Fruit fly (Drosophila melanogaster): ENCODE data around the gene wts.

wts gene

dm6 chr3R:30806490-30807195 lies at the start of gene wts, which contains the start of gene dj-1beta:
TSS of gene wts (minus strand) at chr3R:30806619.
TSS of gene dj-1beta (plus strand) at chr3R:30807117.
- TF ChIP-seq CG17806 (tag; optimal IDR thresholded peaks at IDR 0.05) (no peak), CG14655 (GFP tag; optimal IDR thresholded peaks at IDR 0.05) (no peak), CG4496 (GFP tag; IDR thresholded peaks at IDR 0.05) (no peak)

DNA sequence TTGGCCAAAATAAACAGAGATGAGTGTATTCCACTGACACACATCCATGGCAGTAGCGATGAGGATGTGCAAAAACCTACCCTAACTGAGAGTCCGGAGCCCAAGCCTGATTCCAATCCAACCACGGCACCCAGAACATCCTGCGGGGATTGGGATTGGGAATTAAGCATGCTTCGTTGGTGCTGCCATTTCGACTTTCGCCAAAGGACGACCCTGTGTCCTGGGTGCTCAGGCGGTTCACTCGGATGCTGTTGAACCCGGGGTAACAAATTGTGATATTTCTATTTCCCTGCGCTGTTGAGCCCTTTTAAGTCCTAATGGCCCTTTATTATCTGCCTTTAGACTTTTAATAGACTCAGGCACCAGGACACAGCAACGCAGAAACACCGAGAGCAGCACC lies 48.8 kb upstream of the wts start:
- no peak for TF ChIP-seq gl (tag; optimal IDR thresholded peaks at IDR 0.05)
- no peak for TF ChIP-seq Ets98B (GFP tag; IDR thresholded peaks at IDR 0.05)
- TF ChIP-seq fd96Ca (GFP tag; IDR thresholded peaks at IDR 0.05): no peak
- TF ChIP-seq CG34367 (tag; optimal IDR thresholded peaks at IDR 0.05): no peak
- no peak for TF ChIP-seq CG12605 (GFP tag; IDR thresholded peaks at IDR 0.05)
- no peak for TF ChIP-seq CG9948 (tag; optimal IDR thresholded peaks at IDR 0.05)
- no peak for TF ChIP-seq EcR (GFP tag; optimal IDR thresholded peaks at IDR 0.05)
- TF ChIP-seq CG32121 (GFP tag; IDR thresholded peaks at IDR 0.05): no peak
- TF ChIP-seq D1 (tag; optimal IDR thresholded peaks at IDR 0.05): no peak
- TF ChIP-seq CG17806 (tag; optimal IDR thresholded peaks at IDR 0.05): no peak
- no peak for TF ChIP-seq Snoo (tag; optimal IDR thresholded peaks at IDR 0.05)
- no peak for TF ChIP-seq CG13204 (GFP tag; optimal IDR thresholded peaks at IDR 0.05)
- no peak for TF ChIP-seq Pif1B (GFP tag; optimal IDR thresholded peaks at IDR 0.05)
- TF ChIP-seq CG4496 (GFP tag; IDR thresholded peaks at IDR 0.05): no peak

dm6 chr3R:30851843-30852365 lies 45.5 kb upstream of the wts start, which contains the start of gene tll:
TSS of gene tll (plus strand) at chr3R:30852315.
- TF ChIP-seq D1 (tag; optimal IDR thresholded peaks at IDR 0.05) (no peak), Snoo (tag; optimal IDR thresholded peaks at IDR 0.05) (no peak), CG8301 (tag; optimal IDR thresholded peaks at IDR 0.05) (no peak), Pif1A (GFP tag; optimal IDR thresholded peaks at IDR 0.05) (no peak), CG13204 (GFP tag; optimal IDR thresholded peaks at IDR 0.05) (no peak), CG15710 (tag; optimal IDR thresholded peaks at IDR 0.05) (no peak), gl (tag; optimal IDR thresholded peaks at IDR 0.05) (no peak), CG12605 (GFP tag; IDR thresholded peaks at IDR 0.05) (no peak), CG17806 (tag; optimal IDR thresholded peaks at IDR 0.05) (no peak), Pif1B (GFP tag; optimal IDR thresholded peaks at IDR 0.05) (no peak), CG32121 (GFP tag; IDR thresholded peaks at IDR 0.05) (no peak), CG14655 (GFP tag; optimal IDR thresholded peaks at IDR 0.05) (no peak), CG8159 (tag; optimal IDR thresholded peaks at IDR 0.05) (no peak)

DNA sequence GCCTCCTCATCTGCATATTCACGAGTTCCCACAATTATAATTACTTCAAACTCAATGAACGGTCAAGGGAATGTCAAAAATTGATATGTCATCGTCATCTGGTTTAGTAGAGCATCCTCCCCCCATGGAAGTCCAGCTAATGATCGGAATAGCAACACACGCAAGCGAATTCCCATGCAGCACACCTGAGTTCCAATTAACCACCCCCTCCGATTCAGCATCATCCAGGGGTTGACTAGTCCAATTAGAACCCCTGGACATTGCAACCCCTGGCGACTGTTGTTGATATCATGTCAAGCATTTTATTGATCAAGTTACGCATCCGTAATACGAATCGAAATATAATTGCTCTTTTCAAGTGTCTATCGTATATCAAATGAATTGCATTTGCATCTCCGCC lies 44.0 kb upstream of the wts start:
- TF ChIP-seq CG13204 (GFP tag; optimal IDR thresholded peaks at IDR 0.05): no peak
- TF ChIP-seq CG17806 (tag; optimal IDR thresholded peaks at IDR 0.05): no peak
- no peak for TF ChIP-seq rn (GFP tag; IDR thresholded peaks at IDR 0.05)
- no peak for TF ChIP-seq CG8159 (tag; optimal IDR thresholded peaks at IDR 0.05)
- TF ChIP-seq Pif1B (GFP tag; optimal IDR thresholded peaks at IDR 0.05): no peak
- TF ChIP-seq CG9948 (tag; optimal IDR thresholded peaks at IDR 0.05): no peak
- no peak for TF ChIP-seq CG4496 (GFP tag; IDR thresholded peaks at IDR 0.05)
- no peak for TF ChIP-seq CG34367 (tag; optimal IDR thresholded peaks at IDR 0.05)
- TF ChIP-seq Pif1A (GFP tag; optimal IDR thresholded peaks at IDR 0.05): no peak
- TF ChIP-seq Snoo (tag; optimal IDR thresholded peaks at IDR 0.05): no peak
- no peak for TF ChIP-seq D1 (tag; optimal IDR thresholded peaks at IDR 0.05)
- no peak for TF ChIP-seq CG14655 (GFP tag; optimal IDR thresholded peaks at IDR 0.05)
- no peak for TF ChIP-seq fd96Ca (GFP tag; IDR thresholded peaks at IDR 0.05)
- no peak for TF ChIP-seq CG8301 (tag; optimal IDR thresholded peaks at IDR 0.05)
- no peak for TF ChIP-seq CG32121 (GFP tag; IDR thresholded peaks at IDR 0.05)
- TF ChIP-seq gl (tag; optimal IDR thresholded peaks at IDR 0.05): no peak

- TF ChIP-seq CG10348 (GFP tag; IDR thresholded peaks at IDR 0.05) (no peak), rn (GFP tag; IDR thresholded peaks at IDR 0.05) (no peak), CG15710 (tag; optimal IDR thresholded peaks at IDR 0.05) (no peak), CG9948 (tag; optimal IDR thresholded peaks at IDR 0.05) (no peak), Pif1A (GFP tag; optimal IDR thresholded peaks at IDR 0.05) (no peak), CG8301 (tag; optimal IDR thresholded peaks at IDR 0.05) (no peak), CG4496 (GFP tag; IDR thresholded peaks at IDR 0.05) (no peak)
Observed at dm6 chr3R:30849473-30850145, 43.2 kb upstream of the wts start.

DNA sequence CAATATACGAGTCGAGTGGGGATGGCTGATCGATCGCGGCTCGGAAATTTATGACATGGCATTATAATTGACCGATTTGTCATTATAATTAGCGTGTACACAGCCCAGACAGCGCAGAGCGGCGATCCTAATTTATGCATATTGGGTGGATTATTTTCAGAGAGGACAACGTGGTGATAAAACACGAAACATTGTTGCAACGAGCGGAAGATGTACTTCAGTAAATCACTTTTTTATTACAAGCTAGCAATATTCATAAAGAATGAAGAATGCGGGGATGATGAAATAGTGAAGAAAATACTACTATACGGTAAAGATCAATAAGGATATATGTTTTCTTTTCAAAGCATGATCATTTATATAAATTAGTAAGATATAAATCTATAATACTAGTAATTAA lies 38.0 kb upstream of the wts start:
- TF ChIP-seq CG8301 (tag; optimal IDR thresholded peaks at IDR 0.05) (no peak), rn (GFP tag; IDR thresholded peaks at IDR 0.05) (no peak), Pif1A (GFP tag; optimal IDR thresholded peaks at IDR 0.05) (no peak), Pif1B (GFP tag; optimal IDR thresholded peaks at IDR 0.05) (no peak), CG32121 (GFP tag; IDR thresholded peaks at IDR 0.05) (no peak), CG14655 (GFP tag; optimal IDR thresholded peaks at IDR 0.05) (no peak)
